Worm (Caenorhabditis elegans) whole organism, mixed stage, embryonic: Measurements from ENCODE around the gene mdh-1.

Experiments used
- M03D4.4 ChIP-seq: sonication (generic microtip); optimal IDR thresholded peaks from 2 replicates; lab custom pipeline; 2017; ENCODE audit warnings: mild to moderate bottlenecking, missing genetic modification characterization, missing compliant biosample characterization
- bed-3 ChIP-seq: fragments of 200-800 bp; sonication (Bioruptor generic); optimal IDR thresholded peaks from 3 replicates; lab custom pipeline; 2018; ENCODE audit warnings: mild to moderate bottlenecking, missing genetic modification characterization, moderate library complexity, missing compliant biosample characterization
- blmp-1 ChIP-seq: fragments of 150-350 bp; optimal IDR thresholded peaks from 2 replicates; lab custom pipeline; 2014; ENCODE audit warnings: missing biosample characterization, missing genetic modification characterization
- ceh-39 ChIP-seq: fragments of 150-350 bp; optimal IDR thresholded peaks from 2 replicates; lab custom pipeline; 2014; ENCODE audit warnings: missing biosample characterization, missing genetic modification characterization
- ceh-43 ChIP-seq: fragments of 200-800 bp; sonication (Bioruptor generic); optimal IDR thresholded peaks from 2 replicates; lab custom pipeline; 2018; ENCODE audit warnings: mild to moderate bottlenecking, missing genetic modification characterization, moderate library complexity, missing compliant biosample characterization
- ceh-83 ChIP-seq: fragments of 200-800 bp; sonication (Bioruptor generic); optimal IDR thresholded peaks from 2 replicates; lab custom pipeline; 2018; ENCODE audit warnings: mild to moderate bottlenecking, missing genetic modification characterization, missing compliant biosample characterization
- ces-1 ChIP-seq: fragments of 150-350 bp; optimal IDR thresholded peaks from 2 replicates; lab custom pipeline; 2014; ENCODE audit warnings: missing biosample characterization, missing genetic modification reagents, missing genetic modification characterization
- cnd-1 ChIP-seq: fragments of 200-800 bp; sonication (Bioruptor generic); optimal IDR thresholded peaks from 2 replicates; lab custom pipeline; 2018; ENCODE audit warnings: mild to moderate bottlenecking, missing genetic modification characterization, missing compliant biosample characterization
- drap-1 ChIP-seq: fragments of 200-800 bp; sonication (Bioruptor generic); optimal IDR thresholded peaks from 3 replicates; lab custom pipeline; 2018; ENCODE audit warnings: mild to moderate bottlenecking, missing genetic modification characterization, missing compliant biosample characterization
- elt-1 ChIP-seq: sonication (generic microtip); optimal IDR thresholded peaks from 2 replicates; lab custom pipeline; 2017; ENCODE audit warnings: missing genetic modification characterization, mild to moderate bottlenecking, missing compliant biosample characterization, antibody characterized with exemption, moderate library complexity, borderline replicate concordance; ENCODE audit not compliant: insufficient read depth
- elt-3 ChIP-seq: fragments of 150-350 bp; optimal IDR thresholded peaks from 2 replicates; lab custom pipeline; 2014; ENCODE audit warnings: missing biosample characterization, missing genetic modification characterization
- ham-2 ChIP-seq: fragments of 200-800 bp; sonication (Bioruptor generic); optimal IDR thresholded peaks from 2 replicates; lab custom pipeline; 2018; ENCODE audit warnings: mild to moderate bottlenecking, missing genetic modification characterization, missing compliant biosample characterization
- hlh-1 ChIP-seq: fragments of 150-350 bp; optimal IDR thresholded peaks from 2 replicates; lab custom pipeline; 2014; ENCODE audit warnings: missing biosample characterization, missing genetic modification reagents, missing genetic modification characterization
- lin-32 ChIP-seq: fragments of 200-800 bp; sonication (Bioruptor generic); optimal IDR thresholded peaks from 2 replicates; lab custom pipeline; 2018; ENCODE audit warnings: mild to moderate bottlenecking, missing genetic modification characterization, missing compliant biosample characterization
- lsy-2 ChIP-seq: fragments of 150-350 bp; optimal IDR thresholded peaks from 2 replicates; lab custom pipeline; 2014; ENCODE audit warnings: missing biosample characterization, missing genetic modification characterization
- nhr-12 ChIP-seq: fragments of 150-350 bp; optimal IDR thresholded peaks from 2 replicates; lab custom pipeline; 2014; ENCODE audit warnings: missing biosample characterization, missing genetic modification characterization
- nhr-2 ChIP-seq: fragments of 150-350 bp; optimal IDR thresholded peaks from 2 replicates; lab custom pipeline; 2014; ENCODE audit warnings: missing biosample characterization, missing genetic modification characterization
- nhr-237 ChIP-seq: fragments of 150-350 bp; optimal IDR thresholded peaks from 2 replicates; lab custom pipeline; 2014; ENCODE audit warnings: missing biosample characterization, missing genetic modification characterization
- nhr-28 ChIP-seq: fragments of 150-350 bp; optimal IDR thresholded peaks from 2 replicates; lab custom pipeline; 2014; ENCODE audit warnings: missing biosample characterization, missing genetic modification characterization
- sem-2 ChIP-seq: fragments of 200-800 bp; sonication (Bioruptor generic); optimal IDR thresholded peaks from 2 replicates; lab custom pipeline; 2018; ENCODE audit warnings: mild to moderate bottlenecking, missing genetic modification characterization, missing compliant biosample characterization
- snpc-4 ChIP-seq: fragments of 150-350 bp; optimal IDR thresholded peaks from 2 replicates; lab custom pipeline; 2014; ENCODE audit warnings: missing biosample characterization, missing genetic modification characterization
- sptf-1 ChIP-seq: sonication (generic microtip); optimal IDR thresholded peaks from 2 replicates; lab custom pipeline; 2017; ENCODE audit warnings: mild to moderate bottlenecking, missing genetic modification characterization, moderate library complexity, missing compliant biosample characterization
- unc-120 ChIP-seq: sonication (generic microtip); optimal IDR thresholded peaks from 2 replicates; lab custom pipeline; 2017; ENCODE audit warnings: missing genetic modification characterization, missing compliant biosample characterization; ENCODE audit not compliant: poor library complexity, severe bottlenecking
- unc-39 ChIP-seq: fragments of 150-350 bp; optimal IDR thresholded peaks from 2 replicates; lab custom pipeline; 2014; ENCODE audit warnings: missing biosample characterization, missing genetic modification characterization
- unc-62 ChIP-seq: fragments of 150-350 bp; optimal IDR thresholded peaks from 2 replicates; lab custom pipeline; 2014; ENCODE audit warnings: missing biosample characterization, missing genetic modification reagents, missing genetic modification characterization
- zip-8 ChIP-seq: fragments of 150-350 bp; optimal IDR thresholded peaks from 2 replicates; lab custom pipeline; 2014; ENCODE audit warnings: missing biosample characterization, missing genetic modification characterization

The mdh-1 gene

DNA sequence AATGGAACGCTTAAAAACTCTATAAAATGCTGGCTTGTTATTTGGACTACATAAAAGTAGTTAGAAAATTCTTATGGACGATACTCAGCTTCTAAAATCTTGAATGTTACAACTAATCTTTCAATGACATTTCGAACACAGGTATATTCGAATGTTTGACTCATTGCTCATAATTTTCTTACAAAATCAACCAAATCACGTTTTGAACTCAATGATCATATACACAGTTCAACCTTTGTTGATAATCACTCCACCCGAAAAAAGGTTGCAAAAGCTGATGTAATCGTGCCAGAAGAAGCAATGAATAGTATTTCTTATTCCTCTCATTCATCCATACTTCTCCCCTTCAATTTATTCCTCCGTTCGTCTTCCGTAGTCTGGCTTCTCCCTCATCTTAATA is 32.8 kb upstream of the mdh-1 start, which contains the start of gene K04A8.20:
K04A8.20 (plus strand) TSS at position 301 of the 400 bp plus-strand sequence.
- TF ChIP-seq nhr-2 (no peak), nhr-28 (tag; lab: Kevin White, UChicago) (no peak), blmp-1 (tag; lab: Kevin White, UChicago) (no peak), sptf-1 (tag; lab: Kevin White, UChicago) (no peak), snpc-4 (no peak), lsy-2 (tag; lab: Kevin White, UChicago) (no peak), ceh-83 (GFP tag; lab: Kevin White, UChicago) (no peak), drap-1 (GFP tag; lab: Kevin White, UChicago) (no peak), elt-3 (tag; lab: Kevin White, UChicago) (no peak), elt-1 (tag; lab: Kevin White, UChicago) (no peak), hlh-1 (tag; lab: Kevin White, UChicago) (no peak), unc-39 (tag; lab: Kevin White, UChicago) (no peak), zip-8 (tag; lab: Kevin White, UChicago) (no peak)

ce11 chrV:6548309-6548708 is 32.0 kb upstream of the mdh-1 start:
- TF ChIP-seq lin-32 (GFP tag; lab: Kevin White, UChicago) (no peak), sem-2 (no peak), nhr-28 (tag; lab: Kevin White, UChicago) (no peak), zip-8 (tag; lab: Kevin White, UChicago) (peak; percentile 9), snpc-4 (no peak), elt-3 (tag; lab: Kevin White, UChicago) (no peak), unc-62 (GFP tag; lab: Kevin White, UChicago) (no peak)

DNA sequence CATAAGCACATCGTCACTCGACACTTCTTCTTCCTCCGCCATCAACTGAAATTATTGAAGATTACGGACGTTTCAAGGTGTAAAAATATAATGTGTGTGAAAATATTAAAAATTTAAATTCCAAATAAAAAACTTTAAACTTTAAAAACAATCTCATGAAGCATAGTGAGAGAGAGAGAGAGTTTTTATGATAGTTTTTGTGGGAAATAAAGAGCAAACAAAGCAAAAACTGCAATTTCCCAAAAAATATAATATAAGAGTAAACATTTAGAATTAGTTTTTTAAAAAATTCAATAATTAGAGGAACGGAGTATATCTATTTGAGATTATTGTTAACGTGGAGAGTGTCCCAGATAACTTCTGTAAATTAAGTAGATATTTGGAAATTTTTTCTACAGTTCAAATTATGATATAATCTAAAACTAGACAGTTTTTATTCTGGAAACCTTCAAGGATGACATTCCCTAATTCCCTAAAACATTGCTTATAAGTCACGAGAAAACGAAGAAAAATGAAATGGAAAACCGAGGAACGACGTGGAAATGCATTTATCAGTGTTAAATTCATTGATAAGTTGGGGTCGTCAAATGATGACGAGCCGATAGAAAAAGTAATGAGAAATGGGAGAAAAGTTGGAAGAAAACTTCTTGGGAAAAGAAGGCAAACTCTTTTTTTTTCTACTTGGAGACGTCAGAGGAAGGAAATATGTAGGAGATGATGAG is 30.3 kb upstream of the mdh-1 start, which contains the start of gene dre-1:
dre-1 (minus strand) TSS at position 51 of the 722 bp plus-strand sequence.
- TF ChIP-seq nhr-237 (tag; lab: Kevin White, UChicago) (no peak), nhr-2 (no peak), bed-3 (no peak)

ce11 chrV:6544999-6545398 is 28.7 kb upstream of the mdh-1 start:
- TF ChIP-seq unc-39 (tag; lab: Kevin White, UChicago) (no peak), nhr-2 (peak; percentile 95), zip-8 (tag; lab: Kevin White, UChicago) (no peak)

ce11 chrV:6541875-6542274 is 25.5 kb upstream of the mdh-1 start:
- no peak for TF ChIP-seq drap-1 (GFP tag; lab: Kevin White, UChicago)
- TF ChIP-seq ceh-43 (GFP tag; lab: Kevin White, UChicago): no peak
- TF ChIP-seq cnd-1 (tag; lab: Kevin White, UChicago): peak; percentile 48
- peak; percentile 84 for TF ChIP-seq ham-2 (GFP tag; lab: Kevin White, UChicago)
- TF ChIP-seq hlh-1 (tag; lab: Kevin White, UChicago): no peak
- peak; percentile 2 for TF ChIP-seq unc-120 (tag; lab: Kevin White, UChicago)
- no peak for TF ChIP-seq ceh-39
- TF ChIP-seq blmp-1 (tag; lab: Kevin White, UChicago): no peak
- TF ChIP-seq, all 35 proteins: peak for 3

- TF ChIP-seq unc-120 (tag; lab: Kevin White, UChicago): peak; percentile 12
- TF ChIP-seq nhr-12 (tag; lab: Kevin White, UChicago): no peak
- peak; percentile 44 for TF ChIP-seq sptf-1 (tag; lab: Kevin White, UChicago)
- no peak for TF ChIP-seq elt-3 (tag; lab: Kevin White, UChicago)
- no peak for TF ChIP-seq ceh-39
- no peak for TF ChIP-seq drap-1 (GFP tag; lab: Kevin White, UChicago)
- TF ChIP-seq ceh-43 (GFP tag; lab: Kevin White, UChicago): no peak
- TF ChIP-seq M03D4.4 (tag; lab: Kevin White, UChicago): no peak
- no peak for TF ChIP-seq ces-1
- TF ChIP-seq blmp-1 (tag; lab: Kevin White, UChicago): no peak
Observed at ce11 chrV:6538323-6538722, 22.0 kb upstream of the mdh-1 start.
